Worm (Caenorhabditis elegans) whole organism, L1 larva: ENCODE data around the gene F47G9.6.

ENCODE experiments used
- C04F5.9 ChIP-seq: sonication (generic microtip); optimal IDR thresholded peaks from 2 replicates; lab custom pipeline; 2016; ENCODE audit warnings: missing genetic modification characterization, missing compliant biosample characterization
- C16A3.4 ChIP-seq: fragments of 150-350 bp; optimal IDR thresholded peaks from 2 replicates; lab custom pipeline; 2014; ENCODE audit warnings: missing biosample characterization, missing genetic modification characterization
- Y116A8C.19 ChIP-seq: sonication (generic microtip); optimal IDR thresholded peaks from 2 replicates; lab custom pipeline; 2016; ENCODE audit warnings: missing compliant biosample characterization, missing genetic modification characterization, borderline replicate concordance
- aly-2 ChIP-seq: fragments of 150-350 bp; optimal IDR thresholded peaks from 2 replicates; lab custom pipeline; 2014; ENCODE audit warnings: missing biosample characterization, missing genetic modification characterization
- ama-1 ChIP-seq: fragments of 150-350 bp; optimal IDR thresholded peaks from 2 replicates; lab custom pipeline; 2014
- blmp-1 ChIP-seq: fragments of 150-350 bp; optimal IDR thresholded peaks from 2 replicates; lab custom pipeline; 2014; ENCODE audit warnings: missing biosample characterization, missing genetic modification characterization
- ceh-8 ChIP-seq: fragments of 200-800 bp; sonication (Bioruptor generic); optimal IDR thresholded peaks from 2 replicates; lab custom pipeline; 2018; ENCODE audit warnings: mild to moderate bottlenecking, missing genetic modification characterization, moderate library complexity, missing compliant biosample characterization
- ceh-82 ChIP-seq, 3 experiments: fragments of 150-350 bp in 1 of 3; sonication (generic microtip) in 2 of 3; optimal IDR thresholded peaks; 2 replicates each; lab custom pipeline; 2014 to 2017; ENCODE audit warnings: missing biosample characterization in 3 of 3, missing genetic modification characterization in 3 of 3
- ceh-90 ChIP-seq: sonication (generic microtip); optimal IDR thresholded peaks from 2 replicates; lab custom pipeline; 2016; ENCODE audit warnings: missing genetic modification characterization, missing compliant biosample characterization
- ces-1 ChIP-seq: fragments of 150-350 bp; optimal IDR thresholded peaks from 2 replicates; lab custom pipeline; 2014; ENCODE audit warnings: missing biosample characterization, missing genetic modification reagents, missing genetic modification characterization
- dpl-1 ChIP-seq, 3 experiments: fragments of 150-350 bp in 2 of 3; sonication (generic microtip) in 1 of 3; optimal IDR thresholded peaks; 2 replicates each; lab custom pipeline; 2014 to 2017; ENCODE audit warnings: missing biosample characterization in 3 of 3, missing genetic modification characterization in 3 of 3, missing genetic modification reagents in 3 of 3
- efl-1 ChIP-seq, 4 experiments: fragments of 150-350 bp; optimal IDR thresholded peaks in 3 of 4; peaks in 1 of 4; 1 replicate in 1 of 4; 2 replicates in 3 of 4; lab custom pipeline; 2014; ENCODE audit warnings: missing biosample characterization in 2 of 4, missing genetic modification characterization in 2 of 4, missing genetic modification reagents in 2 of 4
- egl-13 ChIP-seq: sonication (generic microtip); optimal IDR thresholded peaks from 2 replicates; lab custom pipeline; 2016; ENCODE audit warnings: missing genotype, missing genetic modification reagents, missing genetic modification characterization, missing compliant biosample characterization
- elt-3 ChIP-seq, 6 experiments: fragments of 150-350 bp in 1 of 6; sonication (generic microtip); optimal IDR thresholded peaks; 2 replicates each; lab custom pipeline; 2017 to 2018; ENCODE audit warnings: missing biosample characterization in 6 of 6, missing genetic modification characterization in 6 of 6, inconsistent platforms in 1 of 6
- fkh-10 ChIP-seq: sonication (generic microtip); optimal IDR thresholded peaks from 2 replicates; lab custom pipeline; 2017; ENCODE audit warnings: missing biosample characterization, missing genetic modification reagents, missing genetic modification characterization
- fos-1 ChIP-seq: fragments of 150-350 bp; optimal IDR thresholded peaks from 2 replicates; lab custom pipeline; 2014; ENCODE audit warnings: missing biosample characterization, missing genetic modification characterization
- hlh-4 ChIP-seq: sonication (generic microtip); optimal IDR thresholded peaks from 2 replicates; lab custom pipeline; 2016; ENCODE audit warnings: mild to moderate bottlenecking, missing genetic modification characterization, missing compliant biosample characterization
- hpl-2 ChIP-seq: fragments of 150-350 bp; optimal IDR thresholded peaks from 2 replicates; lab custom pipeline; 2014; ENCODE audit warnings: missing biosample characterization, missing genetic modification reagents, missing genetic modification characterization
- irx-1 ChIP-seq: sonication (generic microtip); optimal IDR thresholded peaks from 2 replicates; lab custom pipeline; 2016; ENCODE audit warnings: missing genetic modification characterization, missing compliant biosample characterization
- lin-14 ChIP-seq: fragments of 200-800 bp; sonication (Bioruptor generic); optimal IDR thresholded peaks from 2 replicates; lab custom pipeline; 2018; ENCODE audit warnings: mild to moderate bottlenecking, missing genetic modification characterization, moderate library complexity, missing compliant biosample characterization
- lsy-2 ChIP-seq, 2 experiments: fragments of 150-350 bp; optimal IDR thresholded peaks; 2 replicates each; lab custom pipeline; 2014; ENCODE audit warnings: missing biosample characterization in 2 of 2, missing genetic modification characterization in 2 of 2
- mab-9 ChIP-seq: fragments of 200-800 bp; sonication (Bioruptor generic); IDR thresholded peaks from 2 replicates; pipeline ENCODE4 v1.3.6; 2022; ENCODE audit warnings: missing genetic modification reagents, missing genetic modification characterization, missing compliant biosample characterization
- mef-2 ChIP-seq: fragments of 150-350 bp; optimal IDR thresholded peaks from 2 replicates; lab custom pipeline; 2014; ENCODE audit warnings: missing biosample characterization, missing genetic modification characterization
- nhr-12 ChIP-seq: sonication (generic microtip); optimal IDR thresholded peaks from 2 replicates; lab custom pipeline; 2017; ENCODE audit warnings: missing biosample characterization, missing genetic modification characterization
- nhr-19 ChIP-seq: fragments of 200-800 bp; sonication (Bioruptor generic); conservative IDR thresholded peaks from 2 replicates; pipeline ENCODE4 v1.3.6; 2022; ENCODE audit warnings: missing genetic modification characterization, missing compliant biosample characterization
- nhr-84 ChIP-seq: sonication (generic microtip); optimal IDR thresholded peaks from 2 replicates; lab custom pipeline; 2017; ENCODE audit warnings: missing biosample characterization, missing genetic modification characterization
- nhr-85 ChIP-seq: sonication (generic microtip); peaks from one replicate; lab custom pipeline; 2016; ENCODE audit warnings: missing genetic modification characterization, inconsistent platforms, missing compliant biosample characterization
- pag-3 ChIP-seq: sonication (generic microtip); optimal IDR thresholded peaks from 2 replicates; lab custom pipeline; 2017; ENCODE audit warnings: missing genetic modification characterization, mild to moderate bottlenecking, missing compliant biosample characterization, antibody characterized with exemption, borderline replicate concordance; ENCODE audit not compliant: insufficient read depth
- snpc-4 ChIP-seq: fragments of 150-350 bp; optimal IDR thresholded peaks from 2 replicates; lab custom pipeline; 2014; ENCODE audit warnings: missing biosample characterization, missing genetic modification characterization
- snu-23 ChIP-seq: sonication (generic microtip); optimal IDR thresholded peaks from 2 replicates; lab custom pipeline; 2016; ENCODE audit warnings: missing genetic modification characterization, missing compliant biosample characterization
- sox-4 ChIP-seq: sonication (generic microtip); optimal IDR thresholded peaks from 2 replicates; lab custom pipeline; 2016; ENCODE audit warnings: missing genetic modification characterization, missing compliant biosample characterization
- sptf-1 ChIP-seq: fragments of 150-350 bp; optimal IDR thresholded peaks from 2 replicates; lab custom pipeline; 2014; ENCODE audit warnings: missing biosample characterization, missing genetic modification characterization
- swsn-7 ChIP-seq: sonication (generic microtip); optimal IDR thresholded peaks from 2 replicates; lab custom pipeline; 2016; ENCODE audit warnings: missing genetic modification characterization, missing compliant biosample characterization
- tbx-2 ChIP-seq: sonication (generic microtip); optimal IDR thresholded peaks from 2 replicates; lab custom pipeline; 2016; ENCODE audit warnings: missing genetic modification characterization, missing compliant biosample characterization
- unc-130 ChIP-seq: fragments of 150-350 bp; optimal IDR thresholded peaks from 2 replicates; lab custom pipeline; 2017; ENCODE audit warnings: missing biosample characterization, missing genetic modification characterization, inconsistent platforms
- unc-62 ChIP-seq: fragments of 150-350 bp; optimal IDR thresholded peaks from 2 replicates; lab custom pipeline; 2014; ENCODE audit warnings: missing biosample characterization, missing genetic modification reagents, missing genetic modification characterization
- unc-86 ChIP-seq: sonication (generic microtip); optimal IDR thresholded peaks from 2 replicates; lab custom pipeline; 2016; ENCODE audit warnings: missing genetic modification characterization, missing compliant biosample characterization
- unc-98 ChIP-seq: fragments of 200-800 bp; sonication (Bioruptor generic); IDR thresholded peaks from 2 replicates; pipeline ENCODE4 v1.3.6; 2022; ENCODE audit warnings: missing genetic modification characterization, missing compliant biosample characterization
- ztf-4 ChIP-seq: fragments of 150-350 bp; optimal IDR thresholded peaks from 2 replicates; lab custom pipeline; 2014; ENCODE audit warnings: missing biosample characterization, missing genetic modification characterization

Gene F47G9.6

ce11 chrV:11341130-11341675 is 12.0 kb downstream of the F47G9.6 start:
- TF ChIP-seq unc-62 (GFP tag; lab: Kevin White, UChicago) (no peak), C16A3.4 (tag; lab: Kevin White, UChicago) (no peak), egl-13 (tag; lab: Kevin White, UChicago) (no peak), fkh-10 (GFP tag; lab: Kevin White, UChicago) (peak; percentile 90), fos-1 (tag; lab: Kevin White, UChicago) (no peak), nhr-19 (GFP tag; lab: Robert Waterston, UW) (no peak), snu-23 (GFP tag; lab: Kevin White, UChicago) (no peak), lin-14 (GFP tag; lab: Kevin White, UChicago) (peak; percentile 77), ceh-90 (tag; lab: Kevin White, UChicago) (no peak), irx-1 (tag; lab: Kevin White, UChicago) (no peak), nhr-12 (tag; lab: Kevin White, UChicago) (no peak), snpc-4 (tag; lab: Kevin White, UChicago) (no peak), sptf-1 (no peak), nhr-84 (no peak), tbx-2 (tag; lab: Kevin White, UChicago) (peak; percentile 5), nhr-85 (tag; lab: Kevin White, UChicago) (no peak), unc-98 (GFP tag; lab: Robert Waterston, UW) (no peak), aly-2 (tag; lab: Kevin White, UChicago) (no peak), ceh-82 (tag; optimal IDR thresholded peaks at IDR 0.05; lab: Kevin White, UChicago) (peak; percentile 29 to 48 (median 34)), hlh-4 (tag; lab: Kevin White, UChicago) (no peak), ztf-4 (no peak), mab-9 (GFP tag; lab: Robert Waterston, UW) (no peak), ama-1 (lab: Kevin White, UChicago) (no peak), blmp-1 (tag; lab: Kevin White, UChicago) (no peak), pag-3 (tag; lab: Kevin White, UChicago) (no peak), efl-1 (optimal IDR thresholded peaks at IDR 0.05; lab: Kevin White, UChicago) (no peak), efl-1 (GFP tag; optimal IDR thresholded peaks at IDR 0.05 in 1 of 2; lab: Kevin White, UChicago) (no peak), dpl-1 (GFP tag; optimal IDR thresholded peaks at IDR 0.05; lab: Kevin White, UChicago) (no peak), ces-1 (peak; percentile 63)
- TF ChIP-seq, all 84 proteins: peak for 5

- TF ChIP-seq nhr-19 (GFP tag; lab: Robert Waterston, UW), result no peak
- no peak for TF ChIP-seq swsn-7 (tag; lab: Kevin White, UChicago)
- no peak for TF ChIP-seq hpl-2
- no peak for TF ChIP-seq unc-130 (tag; lab: Kevin White, UChicago)
- no peak for TF ChIP-seq fos-1 (tag; lab: Kevin White, UChicago)
- peak; percentile 31 for TF ChIP-seq unc-86 (tag; lab: Kevin White, UChicago)
- no peak for TF ChIP-seq efl-1 (optimal IDR thresholded peaks at IDR 0.05; lab: Kevin White, UChicago)
- no peak for TF ChIP-seq efl-1 (GFP tag; optimal IDR thresholded peaks at IDR 0.05 in 1 of 2; lab: Kevin White, UChicago)
- no peak for TF ChIP-seq ceh-82 (tag; optimal IDR thresholded peaks at IDR 0.05; lab: Kevin White, UChicago)
- TF ChIP-seq lsy-2 (tag; optimal IDR thresholded peaks at IDR 0.05; lab: Kevin White, UChicago), result peak in 1 of 2 experiments; percentile 2
- no peak for TF ChIP-seq elt-3 (tag; optimal IDR thresholded peaks at IDR 0.05; lab: Kevin White, UChicago)
- TF ChIP-seq Y116A8C.19 (tag; lab: Kevin White, UChicago), result no peak
- no peak for TF ChIP-seq hlh-4 (tag; lab: Kevin White, UChicago)
- TF ChIP-seq ceh-8, result no peak
- TF ChIP-seq C04F5.9, result no peak
- peak; percentile 66 for TF ChIP-seq lin-14 (GFP tag; lab: Kevin White, UChicago)
- peak; percentile 8 for TF ChIP-seq ces-1
- TF ChIP-seq dpl-1 (GFP tag; optimal IDR thresholded peaks at IDR 0.05; lab: Kevin White, UChicago), result no peak
- TF ChIP-seq sox-4, result no peak
- TF ChIP-seq mef-2 (tag; lab: Kevin White, UChicago), result no peak
Observed at ce11 chrV:11341913-11342312, 12.7 kb downstream of the F47G9.6 start, which contains the start of gene T02E9.5. T02E9.5 (plus strand) TSS chrV:11342233.
